Fruit fly (Drosophila melanogaster) whole organism, embryonic: ENCODE results near the gene Mis12.

ENCODE experiments used
- Atf6 ChIP-seq: fragments of 200-800 bp; sonication (Bioruptor generic); IDR thresholded peaks from 2 replicates; pipeline ENCODE4 v1.3.6; 2022; ENCODE audit warnings: missing biosample characterization, missing genetic modification characterization
- CG10267 ChIP-seq: fragments of 200-800 bp; sonication (Bioruptor generic); optimal IDR thresholded peaks from 2 replicates; lab custom pipeline; 2018; ENCODE audit warnings: missing biosample characterization, mild to moderate bottlenecking, missing genetic modification characterization, moderate library complexity
- CG10366 ChIP-seq: fragments of 200-800 bp; sonication (Bioruptor generic); IDR thresholded peaks from 2 replicates; pipeline ENCODE4 v1.3.6; 2022; ENCODE audit warnings: missing biosample characterization, missing genetic modification characterization
- CG10654 ChIP-seq: fragments of 200-800 bp; sonication (Bioruptor generic); optimal IDR thresholded peaks from 2 replicates; lab custom pipeline; 2016; ENCODE audit warnings: missing biosample characterization, missing genetic modification characterization
- CG12219 ChIP-seq: fragments of 200-800 bp; sonication (Bioruptor generic); optimal IDR thresholded peaks from 3 replicates; lab custom pipeline; 2018; ENCODE audit warnings: missing biosample characterization, mild to moderate bottlenecking, missing genetic modification characterization
- CG13894 ChIP-seq: fragments of 200-800 bp; sonication (Bioruptor generic); optimal IDR thresholded peaks from 3 replicates; lab custom pipeline; 2018; ENCODE audit warnings: missing biosample characterization, mild to moderate bottlenecking, missing genetic modification characterization, moderate library complexity
- CG14441 ChIP-seq: fragments of 200-800 bp; sonication (Bioruptor generic); IDR thresholded peaks from 2 replicates; pipeline ENCODE4 v1.3.6; 2022; ENCODE audit warnings: missing biosample characterization, missing genetic modification characterization
- CG1602 ChIP-seq: fragments of 200-800 bp; sonication (Bioruptor generic); optimal IDR thresholded peaks from 3 replicates; lab custom pipeline; 2016; ENCODE audit warnings: missing biosample characterization, missing genetic modification characterization
- CG16779 ChIP-seq: fragments of 200-800 bp; sonication (Bioruptor generic); IDR thresholded peaks from 2 replicates; pipeline ENCODE4 v1.3.6; 2022; ENCODE audit warnings: missing biosample characterization, missing genetic modification characterization
- CG17385 ChIP-seq: fragments of 200-800 bp; sonication (Bioruptor generic); optimal IDR thresholded peaks from 3 replicates; lab custom pipeline; 2018; ENCODE audit warnings: missing biosample characterization, mild to moderate bottlenecking, missing genetic modification characterization
- CG1832 ChIP-seq: fragments of 200-800 bp; sonication (Bioruptor generic); optimal IDR thresholded peaks from 2 replicates; lab custom pipeline; 2017; ENCODE audit warnings: missing biosample characterization, mild to moderate bottlenecking, missing genetic modification characterization, inconsistent platforms
- CG2129 ChIP-seq: fragments of 200-800 bp; sonication (Bioruptor generic); IDR thresholded peaks from 2 replicates; pipeline ENCODE4 v1.3.6; 2022; ENCODE audit warnings: missing biosample characterization, missing genetic modification characterization; ENCODE audit not compliant: partially characterized antibody
- CG30020 ChIP-seq: fragments of 200-800 bp; optimal IDR thresholded peaks from 2 replicates; lab custom pipeline; 2019; ENCODE audit warnings: missing biosample characterization, mild to moderate bottlenecking, missing genetic modification characterization, moderate library complexity
- CG32532 ChIP-seq: fragments of 200-800 bp; sonication (Bioruptor generic); IDR thresholded peaks from 2 replicates; pipeline ENCODE4 v1.3.6; 2022; ENCODE audit warnings: missing biosample characterization, missing genetic modification characterization
- CG6765 ChIP-seq: fragments of 200-800 bp; sonication (Bioruptor generic); optimal IDR thresholded peaks from 3 replicates; lab custom pipeline; 2017; ENCODE audit warnings: missing biosample characterization, mild to moderate bottlenecking, missing genetic modification characterization
- CG7271 ChIP-seq: fragments of 200-800 bp; sonication (Bioruptor generic); optimal IDR thresholded peaks from 2 replicates; lab custom pipeline; 2018; ENCODE audit warnings: missing biosample characterization, mild to moderate bottlenecking, missing genetic modification characterization, moderate library complexity
- CG7839 ChIP-seq: fragments of 200-800 bp; sonication (Bioruptor generic); optimal IDR thresholded peaks from 3 replicates; lab custom pipeline; 2018; ENCODE audit warnings: missing biosample characterization, mild to moderate bottlenecking, missing genetic modification characterization, moderate library complexity
- CG8478 ChIP-seq: fragments of >200 bp; optimal IDR thresholded peaks from 2 replicates; lab custom pipeline; 2018
- D ChIP-seq, 2 experiments: fragments of 200-800 bp in 1 of 2; fragments of >200 bp in 1 of 2; sonication (Bioruptor generic) in 1 of 2; optimal IDR thresholded peaks; 2 replicates in 1 of 2; 3 replicates in 1 of 2; lab custom pipeline; 2017; ENCODE audit warnings: mild to moderate bottlenecking in 1 of 2, missing biosample characterization in 1 of 2, missing genetic modification characterization in 1 of 2, missing genetic modification reagents in 1 of 2
- Ets65A ChIP-seq: fragments of 200-800 bp; sonication (Bioruptor generic); peaks from one replicate; lab custom pipeline; 2016; ENCODE audit warnings: missing biosample characterization, missing genetic modification characterization
- Fer3 ChIP-seq: fragments of 200-800 bp; sonication (Bioruptor generic); optimal IDR thresholded peaks from 2 replicates; lab custom pipeline; 2018; ENCODE audit warnings: missing biosample characterization, mild to moderate bottlenecking, missing genetic modification characterization, moderate library complexity
- Gsc ChIP-seq: fragments of 200-800 bp; sonication (Bioruptor generic); IDR thresholded peaks from 2 replicates; pipeline ENCODE4 v1.3.6; 2022; ENCODE audit warnings: missing biosample characterization, missing genetic modification characterization
- HHEX ChIP-seq: fragments of 200-800 bp; sonication (Bioruptor generic); optimal IDR thresholded peaks from 3 replicates; lab custom pipeline; 2017; ENCODE audit warnings: missing biosample characterization, mild to moderate bottlenecking, missing genetic modification characterization, missing genetic modification reagents
- HLH4C ChIP-seq: fragments of 200-800 bp; sonication (Bioruptor generic); IDR thresholded peaks from 3 replicates; pipeline ENCODE4 v1.3.6; 2022; ENCODE audit warnings: missing biosample characterization, missing genetic modification characterization; ENCODE audit not compliant: partially characterized antibody
- Hr78 ChIP-seq, 2 experiments: fragments of 200-800 bp in 1 of 2; fragments of >200 bp in 1 of 2; sonication (Bioruptor generic) in 1 of 2; optimal IDR thresholded peaks; 2 replicates each; lab custom pipeline; 2017 to 2019; ENCODE audit warnings: missing biosample characterization in 2 of 2, missing genetic modification characterization in 2 of 2, mild to moderate bottlenecking in 1 of 2, moderate library complexity in 1 of 2
- Hsf ChIP-seq: fragments of 200-800 bp; sonication (Bioruptor generic); optimal IDR thresholded peaks from 3 replicates; lab custom pipeline; 2016; ENCODE audit warnings: missing biosample characterization, missing genetic modification characterization
- MTF-1 ChIP-seq: fragments of 200-800 bp; sonication (Bioruptor generic); optimal IDR thresholded peaks from 2 replicates; lab custom pipeline; 2018; ENCODE audit warnings: missing biosample characterization, mild to moderate bottlenecking, missing genetic modification characterization, borderline replicate concordance
- Meics ChIP-seq: fragments of 200-800 bp; sonication (Bioruptor generic); optimal IDR thresholded peaks from 2 replicates; lab custom pipeline; 2017; ENCODE audit warnings: missing biosample characterization, mild to moderate bottlenecking, missing genetic modification characterization
- Mrtf ChIP-seq: fragments of 200-800 bp; sonication (Bioruptor generic); IDR thresholded peaks from 3 replicates; pipeline ENCODE4 v1.3.6; 2022; ENCODE audit warnings: missing biosample characterization, missing genetic modification characterization
- Oaz ChIP-seq: fragments of 200-800 bp; sonication (Bioruptor generic); IDR thresholded peaks from 2 replicates; pipeline ENCODE4 v1.3.6; 2022; ENCODE audit warnings: missing biosample characterization, missing genetic modification characterization
- Oli ChIP-seq: fragments of 200-800 bp; sonication (Bioruptor generic); optimal IDR thresholded peaks from 2 replicates; lab custom pipeline; 2018; ENCODE audit warnings: missing biosample characterization, mild to moderate bottlenecking, missing genetic modification characterization, moderate library complexity
- Ptx1 ChIP-seq: fragments of 200-800 bp; sonication (Bioruptor generic); IDR thresholded peaks from 2 replicates; pipeline ENCODE4 v1.3.6; 2022; ENCODE audit warnings: missing biosample characterization, missing genetic modification characterization
- ac ChIP-seq: fragments of 200-800 bp; sonication (Bioruptor generic); optimal IDR thresholded peaks from 3 replicates; lab custom pipeline; 2017; ENCODE audit warnings: missing biosample characterization, mild to moderate bottlenecking, missing genetic modification characterization
- chm ChIP-seq: fragments of 200-800 bp; sonication (Bioruptor generic); IDR thresholded peaks from 2 replicates; pipeline ENCODE4 v1.3.6; 2022; ENCODE audit warnings: missing biosample characterization, missing genetic modification characterization
- eve ChIP-seq, 2 experiments: fragments of >200 bp; optimal IDR thresholded peaks; 2 replicates each; lab custom pipeline; 2017; ENCODE audit warnings: missing biosample characterization in 2 of 2, missing genetic modification characterization in 2 of 2
- gcm2 ChIP-seq: fragments of 200-800 bp; sonication (Bioruptor generic); optimal IDR thresholded peaks from 2 replicates; lab custom pipeline; 2016; ENCODE audit warnings: missing biosample characterization, missing genetic modification characterization
- ind ChIP-seq: fragments of 200-800 bp; sonication (Bioruptor generic); optimal IDR thresholded peaks from 3 replicates; lab custom pipeline; 2016; ENCODE audit warnings: missing biosample characterization, missing genetic modification characterization
- inv ChIP-seq: fragments of 200-800 bp; sonication (Bioruptor generic); IDR thresholded peaks from 2 replicates; pipeline ENCODE4 v1.3.6; 2022; ENCODE audit warnings: missing biosample characterization, missing genetic modification characterization; ENCODE audit not compliant: partially characterized antibody
- lmd ChIP-seq: fragments of 200-800 bp; sonication (Bioruptor generic); IDR thresholded peaks from 2 replicates; pipeline ENCODE4 v1.3.6; 2022; ENCODE audit warnings: missing biosample characterization, missing genetic modification characterization
- luna ChIP-seq: fragments of 200-800 bp; sonication (Bioruptor generic); optimal IDR thresholded peaks from 2 replicates; lab custom pipeline; 2016; ENCODE audit warnings: missing biosample characterization, missing genetic modification characterization
- nmo ChIP-seq: fragments of 200-800 bp; sonication (Bioruptor generic); optimal IDR thresholded peaks from 2 replicates; lab custom pipeline; 2018; ENCODE audit warnings: missing biosample characterization, mild to moderate bottlenecking, missing genetic modification characterization, moderate library complexity
- nom ChIP-seq: fragments of 200-800 bp; sonication (Bioruptor generic); optimal IDR thresholded peaks from 2 replicates; lab custom pipeline; 2017; ENCODE audit warnings: missing biosample characterization, missing genetic modification characterization, mild to moderate bottlenecking, moderate library complexity, missing genetic modification reagents
- otp ChIP-seq: fragments of 200-800 bp; sonication (Bioruptor generic); IDR thresholded peaks from 3 replicates; pipeline ENCODE4, ENCODE4 v1.3.6; 2022; ENCODE audit warnings: missing biosample characterization, missing genetic modification characterization
- phol ChIP-seq: fragments of 200-800 bp; sonication (Bioruptor generic); optimal IDR thresholded peaks from 3 replicates; lab custom pipeline; 2018; ENCODE audit warnings: missing biosample characterization, mild to moderate bottlenecking, missing genetic modification characterization, moderate library complexity
- sens ChIP-seq: fragments of 200-800 bp; sonication (Bioruptor generic); peaks from one replicate; lab custom pipeline; 2016; ENCODE audit warnings: missing biosample characterization, missing genetic modification characterization
- seq ChIP-seq: fragments of 200-800 bp; sonication (Bioruptor generic); IDR thresholded peaks from 2 replicates; pipeline ENCODE4 v1.3.6; 2022; ENCODE audit warnings: missing biosample characterization, missing genetic modification characterization
- tap ChIP-seq: fragments of 200-800 bp; optimal IDR thresholded peaks from 3 replicates; lab custom pipeline; 2019; ENCODE audit warnings: missing biosample characterization, mild to moderate bottlenecking, missing genetic modification characterization, moderate library complexity
- trh ChIP-seq: fragments of 200-800 bp; sonication (Bioruptor generic); optimal IDR thresholded peaks from 2 replicates; lab custom pipeline; 2016; ENCODE audit warnings: missing biosample characterization, missing genetic modification characterization
- ttk ChIP-seq: fragments of 200-800 bp; sonication (Bioruptor generic); IDR thresholded peaks from 2 replicates; pipeline ENCODE4 v2.1.2; 2022; ENCODE audit warnings: missing biosample characterization, missing genetic modification characterization
- vfl ChIP-seq: fragments of 200-800 bp; sonication (Bioruptor generic); optimal IDR thresholded peaks from 2 replicates; lab custom pipeline; 2016; ENCODE audit warnings: missing biosample characterization, missing genetic modification characterization
- wor ChIP-seq: fragments of 200-800 bp; sonication (Bioruptor generic); IDR thresholded peaks from 2 replicates; pipeline ENCODE4 v1.3.6; 2022; ENCODE audit warnings: missing biosample characterization, missing genetic modification characterization

The Mis12 gene

DNA sequence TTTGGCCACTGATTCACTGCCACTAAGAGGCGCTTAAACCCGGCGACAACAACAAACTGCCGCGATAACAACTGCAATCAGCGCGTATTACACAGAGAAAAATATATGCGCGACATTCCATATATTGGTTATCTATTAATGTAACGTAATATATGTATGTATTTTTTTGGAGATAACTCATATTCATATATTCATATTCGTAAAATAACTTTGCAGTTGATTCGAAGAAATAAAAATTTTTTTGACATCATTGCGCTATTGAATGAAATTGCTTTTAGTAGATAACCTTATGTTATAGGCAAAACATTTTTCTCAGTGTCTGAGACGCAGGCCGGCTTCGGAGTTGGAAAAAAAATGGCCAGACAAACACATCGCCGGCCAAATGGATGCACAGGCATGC, 28.1 kb upstream of the Mis12 start (continued):
- TF ChIP-seq gcm2 (GFP tag; lab: Kevin White, UChicago), result no peak
- peak; percentile 20 for TF ChIP-seq nmo (GFP tag; lab: Kevin White, UChicago)
- no peak for TF ChIP-seq Mrtf (GFP tag; lab: Robert Waterston, UW)
- no peak for TF ChIP-seq CG12219 (GFP tag; lab: Kevin White, UChicago)
- 0 out of 2 replicates have a peak, but pooled peaks have one; percentile 35 for TF ChIP-seq Ptx1 (GFP tag; lab: Robert Waterston, UW)
- TF ChIP-seq wor (GFP tag; lab: Robert Waterston, UW), result no peak
- TF ChIP-seq CG10654, result no peak
- TF ChIP-seq lmd (GFP tag; lab: Robert Waterston, UW), result peak; percentile 8; the same call in 1 of the 2 replicates
- TF ChIP-seq CG17385 (GFP tag; lab: Kevin White, UChicago), result no peak
- no peak for TF ChIP-seq CG7271 (tag; lab: Kevin White, UChicago)
- no peak for TF ChIP-seq Oaz (GFP tag; lab: Robert Waterston, UW)
- no peak for TF ChIP-seq CG30020 (tag; lab: Kevin White, UChicago)
- TF ChIP-seq phol (tag; lab: Kevin White, UChicago), result peak; percentile 41
- peak; percentile 34 for TF ChIP-seq Oli (tag; lab: Kevin White, UChicago)
- TF ChIP-seq Hr78 (GFP tag; optimal IDR thresholded peaks at IDR 0.05; lab: Kevin White, UChicago), result no peak
- no peak for TF ChIP-seq CG1602 (GFP tag; lab: Kevin White, UChicago)
- no peak for TF ChIP-seq ac
- no peak for TF ChIP-seq CG32532 (GFP tag; lab: Robert Waterston, UW)
- no peak for TF ChIP-seq trh
- TF ChIP-seq D (optimal IDR thresholded peaks at IDR 0.05; lab: Kevin White, UChicago), result no peak
- TF ChIP-seq D (GFP tag; optimal IDR thresholded peaks at IDR 0.05; lab: Kevin White, UChicago), result no peak
- TF ChIP-seq CG13894 (tag; lab: Kevin White, UChicago), result no peak
- TF ChIP-seq Meics (GFP tag; lab: Kevin White, UChicago), result peak; percentile 35
- TF ChIP-seq CG10366 (GFP tag; lab: Robert Waterston, UW), result no peak
- TF ChIP-seq eve (GFP tag; optimal IDR thresholded peaks at IDR 0.05; lab: Kevin White, UChicago), result no peak
- no peak for TF ChIP-seq HLH4C (GFP tag; lab: Robert Waterston, UW)
- TF ChIP-seq tap (tag; lab: Kevin White, UChicago), result peak; percentile 24
- TF ChIP-seq CG16779, result no peak
- no peak for TF ChIP-seq inv (GFP tag; lab: Robert Waterston, UW)
- TF ChIP-seq sens, result peak; percentile 80
- no peak for TF ChIP-seq Atf6 (GFP tag; lab: Robert Waterston, UW)
- no peak for TF ChIP-seq vfl (GFP tag; lab: Kevin White, UChicago)
- no peak for TF ChIP-seq Hsf (GFP tag; lab: Kevin White, UChicago)
- TF ChIP-seq MTF-1, result no peak
- no peak for TF ChIP-seq Gsc (GFP tag; lab: Robert Waterston, UW)
- 0 out of 3 replicates have a peak, but pooled peaks have one; percentile 21 for TF ChIP-seq otp
- TF ChIP-seq CG1832, result no peak
- TF ChIP-seq CG8478 (lab: Kevin White, UChicago), result no peak
- no peak for TF ChIP-seq CG6765 (GFP tag; lab: Kevin White, UChicago)
- TF ChIP-seq luna (GFP tag; lab: Kevin White, UChicago), result no peak
- TF ChIP-seq CG2129 (GFP tag; lab: Robert Waterston, UW), result no peak
- no peak for TF ChIP-seq Ets65A (GFP tag; lab: Kevin White, UChicago)
- TF ChIP-seq CG14441 (GFP tag; lab: Robert Waterston, UW), result no peak
- no peak for TF ChIP-seq CG10267 (tag; lab: Kevin White, UChicago)
- TF ChIP-seq ttk (GFP tag; lab: Robert Waterston, UW), result no peak
- peak; percentile 14 for TF ChIP-seq ind (GFP tag; lab: Kevin White, UChicago)
- no peak for TF ChIP-seq Fer3 (tag; lab: Kevin White, UChicago)
- TF ChIP-seq seq (GFP tag; lab: Robert Waterston, UW), result peak; percentile 30; the same call in 1 of the 2 replicates
- no peak for TF ChIP-seq chm (GFP tag; lab: Robert Waterston, UW)
- TF ChIP-seq HHEX (GFP tag; lab: Kevin White, UChicago), result no peak
- peak; percentile 25 for TF ChIP-seq CG7839
- TF ChIP-seq nom, result no peak
